Fruit fly (Drosophila melanogaster): ENCODE results near the gene Rab27.

- TF ChIP-seq psq (optimal IDR thresholded peaks at IDR 0.05) (no peak), Sin3A (optimal IDR thresholded peaks at IDR 0.05) (no peak)
These were observed 7.1 kb downstream of the Rab27 start, which contains the start of gene CG32808 for dm6 chrX:1469717-1470116.

Measured in Kc167 (cell line).